Fruit fly (Drosophila melanogaster) whole organism, embryonic: Measurements from ENCODE around the gene CG14205.

ENCODE experiments used
- CG12942 ChIP-seq: fragments of 200-800 bp; sonication (Bioruptor generic); optimal IDR thresholded peaks from 3 replicates; lab custom pipeline; 2016; ENCODE audit warnings: missing biosample characterization, missing genetic modification characterization
- Lim3 ChIP-seq: fragments of 200-800 bp; sonication (Bioruptor generic); IDR thresholded peaks from 2 replicates; pipeline ENCODE4 v1.3.6; 2022; ENCODE audit warnings: missing biosample characterization, missing genetic modification characterization
- Sin3A ChIP-seq: fragments of >200 bp; optimal IDR thresholded peaks from 2 replicates; lab custom pipeline; 2018
- Sox102F ChIP-seq: fragments of 200-800 bp; sonication (Bioruptor generic); optimal IDR thresholded peaks from 2 replicates; lab custom pipeline; 2018; ENCODE audit warnings: missing biosample characterization, mild to moderate bottlenecking, missing genetic modification characterization, moderate library complexity
- fd64A ChIP-seq: fragments of 200-800 bp; sonication (Bioruptor generic); optimal IDR thresholded peaks from 3 replicates; lab custom pipeline; 2018; ENCODE audit warnings: missing biosample characterization, mild to moderate bottlenecking, missing genetic modification characterization
- slp2 ChIP-seq: fragments of 200-800 bp; sonication (Bioruptor generic); optimal IDR thresholded peaks from 2 replicates; lab custom pipeline; 2016; ENCODE audit warnings: missing biosample characterization, missing genetic modification characterization

DNA sequence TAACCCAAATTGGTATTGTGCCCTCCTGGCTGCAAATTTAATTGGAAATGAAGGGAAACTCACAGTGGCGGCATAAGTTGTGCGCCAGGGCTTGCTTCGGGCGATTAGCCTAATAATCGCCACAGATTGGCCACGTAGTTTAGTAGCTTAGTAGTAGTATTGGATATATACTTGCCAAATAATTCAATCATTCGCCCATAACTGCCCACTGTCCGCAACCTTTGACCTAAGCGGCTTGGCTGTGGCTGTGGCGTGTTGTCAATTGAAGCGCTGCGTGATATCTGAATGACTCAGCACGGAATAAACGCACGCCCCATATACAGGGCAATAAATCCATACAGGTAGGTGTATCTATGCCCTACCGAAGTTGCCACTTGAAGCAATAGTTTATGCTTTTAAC lies 14.6 kb downstream of the CG14205 start:
- TF ChIP-seq Sox102F (GFP tag; lab: Kevin White, UChicago) (no peak), slp2 (GFP tag; lab: Kevin White, UChicago) (no peak), Sin3A (no peak), fd64A (no peak), Lim3 (GFP tag; lab: Robert Waterston, UW) (no peak), CG12942 (GFP tag; lab: Kevin White, UChicago) (no peak)
